Worm (Caenorhabditis elegans) whole organism, L3 larva: ENCODE data around the gene EGAP4.1.

Source experiments
- egl-27 ChIP-seq: sonication (generic microtip); optimal IDR thresholded peaks from 4 replicates; lab custom pipeline; 2017; ENCODE audit warnings: missing biosample characterization, missing genetic modification reagents, missing genetic modification characterization
- lin-39 ChIP-seq: fragments of 150-350 bp; optimal IDR thresholded peaks from 2 replicates; lab custom pipeline; 2018; ENCODE audit warnings: missing biosample characterization, missing genetic modification reagents, missing genetic modification characterization
- mdl-1 ChIP-seq: fragments of 150-350 bp; optimal IDR thresholded peaks from 2 replicates; lab custom pipeline; 2014; ENCODE audit warnings: missing biosample characterization, missing genetic modification characterization
- nhr-28 ChIP-seq: fragments of 150-350 bp; optimal IDR thresholded peaks from 2 replicates; lab custom pipeline; 2014; ENCODE audit warnings: missing biosample characterization, missing genetic modification characterization
- pha-4 ChIP-seq: fragments of 150-350 bp; optimal IDR thresholded peaks from 2 replicates; lab custom pipeline; 2014; ENCODE audit warnings: missing biosample characterization, missing genetic modification reagents, missing genetic modification characterization
- unc-39 ChIP-seq: sonication (generic microtip); optimal IDR thresholded peaks from 4 replicates; lab custom pipeline; 2017; ENCODE audit warnings: missing biosample characterization, missing genetic modification characterization

- TF ChIP-seq mdl-1 (no peak), egl-27 (no peak), lin-39 (no peak), unc-39 (no peak), pha-4 (no peak), nhr-28 (tag; lab: Kevin White, UChicago) (no peak)
Measured at ce11 chrX:8697517-8697916, 29.7 kb downstream of the EGAP4.1 start, which contains the start of gene frpr-8.
